Fruit fly (Drosophila melanogaster) whole organism: ENCODE data around the gene Sirt2.

Source experiments
- CG8478 ChIP-seq: fragments of >200 bp; optimal IDR thresholded peaks from 2 replicates; lab custom pipeline; 2018; ENCODE audit warnings: inconsistent platforms
- Dll ChIP-seq: fragments of >200 bp; optimal IDR thresholded peaks from 2 replicates; lab custom pipeline; 2017
- EcR ChIP-seq, 2 experiments: fragments of >200 bp; optimal IDR thresholded peaks; 2 replicates each; lab custom pipeline; 2017; ENCODE audit warnings: missing biosample characterization in 2 of 2, missing genetic modification characterization in 2 of 2, missing genetic modification reagents in 2 of 2
- pan ChIP-seq: fragments of >200 bp; optimal IDR thresholded peaks from 2 replicates; lab custom pipeline; 2017
- psq ChIP-seq: fragments of >200 bp; optimal IDR thresholded peaks from 2 replicates; lab custom pipeline; 2017
- usp ChIP-seq: fragments of >200 bp; optimal IDR thresholded peaks from 2 replicates; lab custom pipeline; 2017; ENCODE audit warnings: missing biosample characterization, missing genetic modification characterization, mixed read lengths

DNA sequence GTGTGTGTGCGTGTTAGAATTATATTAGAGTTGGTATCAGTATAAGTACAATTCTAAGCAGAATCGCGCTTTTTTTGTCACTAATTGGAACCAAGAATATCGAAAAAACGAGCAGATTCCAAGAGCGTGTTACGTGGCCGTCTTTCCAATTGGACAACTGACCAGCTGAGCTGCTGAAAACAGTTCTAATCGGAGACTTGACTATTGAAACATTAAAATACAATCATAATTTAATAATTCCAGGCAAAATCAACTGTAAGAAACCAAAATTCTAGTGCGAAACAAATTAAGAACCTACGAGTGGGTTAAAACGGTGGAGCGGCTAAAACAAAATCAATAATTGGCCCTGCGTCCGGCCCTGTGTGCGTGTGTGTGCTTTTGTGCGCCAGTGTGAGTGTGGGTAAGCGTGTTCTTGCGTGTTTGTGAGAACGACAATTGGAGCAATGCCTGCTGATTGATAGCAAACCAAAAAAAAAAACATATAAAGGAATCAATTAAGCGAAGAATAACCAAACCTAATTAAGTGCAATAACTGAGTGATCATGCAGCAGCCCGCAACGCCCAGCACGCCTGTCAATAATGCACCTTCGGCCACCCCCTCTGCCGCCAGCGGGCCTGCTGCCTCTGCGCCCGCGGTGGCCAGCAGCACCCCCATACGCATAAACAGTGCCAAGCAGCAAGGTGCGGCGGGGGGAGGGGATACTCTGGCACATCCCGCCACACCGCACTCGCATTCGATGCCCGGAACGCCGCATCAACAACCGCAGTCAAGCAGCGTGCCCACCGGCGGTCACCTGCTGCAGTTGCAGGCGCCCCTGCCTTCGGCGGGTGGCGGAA lies 18.4 kb upstream of the Sirt2 start:
- TF ChIP-seq CG8478 (lab: Kevin White, UChicago) = no peak
- no peak for TF ChIP-seq usp (GFP tag; lab: Kevin White, UChicago)
- TF ChIP-seq pan = no peak
- no peak for TF ChIP-seq psq (lab: Kevin White, UChicago)
- TF ChIP-seq Dll (lab: Kevin White, UChicago) = no peak
- TF ChIP-seq EcR (GFP tag; optimal IDR thresholded peaks at IDR 0.05; lab: Kevin White, UChicago) = no peak
